Worm (Caenorhabditis elegans) whole organism, L3 larva: ENCODE data around the gene ZK1320.3.

Experiments
- R02D3.7 ChIP-seq: fragments of 150-350 bp; optimal IDR thresholded peaks from 2 replicates; lab custom pipeline; 2014; ENCODE audit warnings: missing biosample characterization, missing genetic modification characterization
- ZK546.5 ChIP-seq: sonication (generic microtip); optimal IDR thresholded peaks from 2 replicates; lab custom pipeline; 2017; ENCODE audit warnings: missing biosample characterization, missing genetic modification characterization
- aly-2 ChIP-seq: fragments of 150-350 bp; optimal IDR thresholded peaks from 2 replicates; lab custom pipeline; 2014; ENCODE audit warnings: missing biosample characterization, missing genetic modification characterization
- ama-1 ChIP-seq: fragments of 150-350 bp; optimal IDR thresholded peaks from 2 replicates; lab custom pipeline; 2018
- ceh-16 ChIP-seq: sonication (generic microtip); optimal IDR thresholded peaks from 2 replicates; lab custom pipeline; 2017; ENCODE audit warnings: missing biosample characterization, missing genetic modification characterization
- ceh-28 ChIP-seq: fragments of 150-350 bp; optimal IDR thresholded peaks from 2 replicates; lab custom pipeline; 2014; ENCODE audit warnings: missing biosample characterization, missing genetic modification reagents, missing genetic modification characterization
- ceh-82 ChIP-seq: fragments of 150-350 bp; optimal IDR thresholded peaks from 2 replicates; lab custom pipeline; 2014; ENCODE audit warnings: missing biosample characterization, missing genetic modification characterization
- daf-12 ChIP-seq: fragments of 150-350 bp; optimal IDR thresholded peaks from 2 replicates; lab custom pipeline; 2014; ENCODE audit warnings: missing biosample characterization, missing genetic modification reagents, missing genetic modification characterization
- egl-5 ChIP-seq: fragments of 150-350 bp; optimal IDR thresholded peaks from 2 replicates; lab custom pipeline; 2017; ENCODE audit warnings: missing biosample characterization, missing genetic modification reagents, missing genetic modification characterization, inconsistent platforms
- elt-1 ChIP-seq: fragments of 150-350 bp; optimal IDR thresholded peaks from 2 replicates; lab custom pipeline; 2014; ENCODE audit warnings: missing biosample characterization, missing genetic modification characterization
- elt-2 ChIP-seq: sonication (generic microtip); optimal IDR thresholded peaks from 2 replicates; lab custom pipeline; 2016; ENCODE audit warnings: missing genetic modification reagents, mild to moderate bottlenecking, missing genetic modification characterization, missing compliant biosample characterization
- elt-3 ChIP-seq, 3 experiments: fragments of 150-350 bp in 1 of 3; sonication (generic microtip) in 2 of 3; optimal IDR thresholded peaks; 2 replicates in 2 of 3; 4 replicates in 1 of 3; lab custom pipeline; 2014 to 2017; ENCODE audit warnings: missing biosample characterization in 3 of 3, missing genetic modification characterization in 3 of 3
- eor-1 ChIP-seq, 2 experiments: fragments of 150-350 bp; optimal IDR thresholded peaks; 2 replicates each; lab custom pipeline; 2014 to 2018; ENCODE audit warnings: missing biosample characterization in 2 of 2, missing genetic modification characterization in 2 of 2
- fkh-10 ChIP-seq: sonication (generic microtip); optimal IDR thresholded peaks from 2 replicates; lab custom pipeline; 2017; ENCODE audit warnings: missing biosample characterization, missing genetic modification reagents, missing genetic modification characterization
- fkh-2 ChIP-seq: fragments of 150-350 bp; optimal IDR thresholded peaks from 2 replicates; lab custom pipeline; 2014; ENCODE audit warnings: missing biosample characterization, missing genetic modification reagents, missing genetic modification characterization
- fos-1 ChIP-seq: fragments of 150-350 bp; optimal IDR thresholded peaks from 2 replicates; lab custom pipeline; 2014; ENCODE audit warnings: missing biosample characterization, missing genetic modification characterization
- hmg-11 ChIP-seq: sonication (generic microtip); optimal IDR thresholded peaks from 2 replicates; lab custom pipeline; 2016; ENCODE audit warnings: missing genetic modification characterization, missing compliant biosample characterization
- jun-1 ChIP-seq: fragments of 150-350 bp; optimal IDR thresholded peaks from 2 replicates; lab custom pipeline; 2014; ENCODE audit warnings: missing biosample characterization, missing genetic modification reagents, missing genetic modification characterization
- lin-15B ChIP-seq: fragments of 150-350 bp; optimal IDR thresholded peaks from 2 replicates; lab custom pipeline; 2014; ENCODE audit warnings: missing biosample characterization, missing genetic modification characterization
- lin-39 ChIP-seq: fragments of 150-350 bp; optimal IDR thresholded peaks from 2 replicates; lab custom pipeline; 2018; ENCODE audit warnings: missing biosample characterization, missing genetic modification reagents, missing genetic modification characterization
- lsy-12 ChIP-seq: sonication (generic microtip); optimal IDR thresholded peaks from 2 replicates; lab custom pipeline; 2016; ENCODE audit warnings: mild to moderate bottlenecking, missing genetic modification characterization, missing compliant biosample characterization
- mdl-1 ChIP-seq: fragments of 150-350 bp; optimal IDR thresholded peaks from 2 replicates; lab custom pipeline; 2014; ENCODE audit warnings: missing biosample characterization, missing genetic modification characterization
- mml-1 ChIP-seq: fragments of 150-350 bp; sonication (generic microtip); optimal IDR thresholded peaks from 3 replicates; lab custom pipeline; 2014; ENCODE audit warnings: missing biosample characterization, missing genetic modification characterization
- nfya-1 ChIP-seq: sonication (generic microtip); optimal IDR thresholded peaks from 2 replicates; lab custom pipeline; 2017; ENCODE audit warnings: missing genetic modification characterization, mild to moderate bottlenecking, missing compliant biosample characterization, antibody characterized with exemption, moderate library complexity; ENCODE audit not compliant: insufficient read depth
- nhr-11 ChIP-seq: fragments of 150-350 bp; optimal IDR thresholded peaks from 2 replicates; lab custom pipeline; 2014; ENCODE audit warnings: missing biosample characterization, missing genetic modification characterization
- nhr-23 ChIP-seq: fragments of 150-350 bp; optimal IDR thresholded peaks from 2 replicates; lab custom pipeline; 2014; ENCODE audit warnings: missing biosample characterization, missing genetic modification reagents, missing genetic modification characterization
- nhr-237 ChIP-seq: fragments of 150-350 bp; optimal IDR thresholded peaks from 2 replicates; lab custom pipeline; 2014; ENCODE audit warnings: missing biosample characterization, missing genetic modification characterization
- nhr-25 ChIP-seq: sonication (generic microtip); optimal IDR thresholded peaks from 2 replicates; lab custom pipeline; 2017; ENCODE audit warnings: missing biosample characterization, missing genetic modification characterization
- nhr-28 ChIP-seq: fragments of 150-350 bp; optimal IDR thresholded peaks from 2 replicates; lab custom pipeline; 2014; ENCODE audit warnings: missing biosample characterization, missing genetic modification characterization
- nhr-43 ChIP-seq: sonication (generic microtip); optimal IDR thresholded peaks from 2 replicates; lab custom pipeline; 2016; ENCODE audit warnings: mild to moderate bottlenecking, missing genetic modification characterization, missing compliant biosample characterization; ENCODE audit not compliant: poor library complexity, severe bottlenecking
- nhr-67 ChIP-seq: fragments of 150-350 bp; optimal IDR thresholded peaks from 2 replicates; lab custom pipeline; 2014; ENCODE audit warnings: missing biosample characterization, missing genetic modification characterization
- nhr-76 ChIP-seq: fragments of 150-350 bp; sonication (generic microtip); optimal IDR thresholded peaks from 5 replicates; lab custom pipeline; 2014; ENCODE audit warnings: missing biosample characterization, missing genetic modification characterization
- nhr-77 ChIP-seq: fragments of 150-350 bp; optimal IDR thresholded peaks from 2 replicates; lab custom pipeline; 2014; ENCODE audit warnings: missing biosample characterization, missing genetic modification characterization
- pha-4 ChIP-seq: fragments of 150-350 bp; optimal IDR thresholded peaks from 2 replicates; lab custom pipeline; 2014; ENCODE audit warnings: missing biosample characterization, missing genetic modification reagents, missing genetic modification characterization
- pqm-1 ChIP-seq: fragments of 150-350 bp; optimal IDR thresholded peaks from 2 replicates; lab custom pipeline; 2017; ENCODE audit warnings: missing biosample characterization, missing genetic modification characterization, inconsistent platforms
- skn-1 ChIP-seq: fragments of 150-350 bp; optimal IDR thresholded peaks from 2 replicates; lab custom pipeline; 2014; ENCODE audit warnings: missing biosample characterization, missing genetic modification characterization
- snpc-4 ChIP-seq: fragments of 150-350 bp; optimal IDR thresholded peaks from 2 replicates; lab custom pipeline; 2014; ENCODE audit warnings: missing biosample characterization, missing genetic modification characterization
- tbx-2 ChIP-seq: sonication (generic microtip); optimal IDR thresholded peaks from 2 replicates; lab custom pipeline; 2016; ENCODE audit warnings: mild to moderate bottlenecking, missing genetic modification characterization, missing compliant biosample characterization
- unc-39 ChIP-seq: sonication (generic microtip); optimal IDR thresholded peaks from 4 replicates; lab custom pipeline; 2017; ENCODE audit warnings: missing biosample characterization, missing genetic modification characterization
- unc-62 ChIP-seq: fragments of 150-350 bp; sonication (generic microtip); optimal IDR thresholded peaks from 4 replicates; lab custom pipeline; 2014; ENCODE audit warnings: missing biosample characterization, missing genetic modification reagents, missing genetic modification characterization
- zag-1 ChIP-seq: fragments of 150-350 bp; optimal IDR thresholded peaks from 2 replicates; lab custom pipeline; 2014; ENCODE audit warnings: missing biosample characterization, missing genetic modification characterization
- ztf-11 ChIP-seq: fragments of 150-350 bp; optimal IDR thresholded peaks from 2 replicates; lab custom pipeline; 2014; ENCODE audit warnings: missing biosample characterization, missing genetic modification characterization
- ztf-4 ChIP-seq: fragments of 150-350 bp; optimal IDR thresholded peaks from 2 replicates; lab custom pipeline; 2014; ENCODE audit warnings: missing biosample characterization, missing genetic modification characterization

The ZK1320.3 gene

DNA sequence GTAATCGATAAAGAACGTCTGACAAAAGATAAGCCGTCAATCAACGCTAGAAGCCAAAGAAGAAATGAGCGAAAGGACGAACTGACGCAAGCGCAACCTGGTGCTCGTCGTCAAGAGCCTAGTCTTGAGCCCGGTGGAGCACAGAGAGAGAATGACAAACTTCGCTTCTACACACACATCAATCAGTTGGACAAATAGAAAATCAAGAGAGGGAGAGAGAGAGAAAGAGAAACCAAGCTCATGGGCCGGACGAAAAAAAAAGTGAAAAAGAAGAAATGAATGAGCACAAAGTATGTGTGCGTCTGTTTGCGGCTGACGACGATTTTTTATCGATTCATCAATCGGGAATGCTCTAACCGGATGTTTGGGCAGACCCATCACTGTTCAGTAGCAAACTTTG lies 39.1 kb downstream of the ZK1320.3 start:
- peak; percentile 52 for TF ChIP-seq lin-39
- no peak for TF ChIP-seq fos-1 (tag; lab: Kevin White, UChicago)
- no peak for TF ChIP-seq unc-39 (tag; lab: Kevin White, UChicago)
- peak; percentile 6 for TF ChIP-seq hmg-11 (tag; lab: Kevin White, UChicago)
- peak; percentile 31 for TF ChIP-seq ama-1 (lab: Kevin White, UChicago)
- no peak for TF ChIP-seq fkh-2 (tag; lab: Kevin White, UChicago)
- no peak for TF ChIP-seq ceh-82
- peak; percentile 32 for TF ChIP-seq nfya-1
- no peak for TF ChIP-seq elt-2
- TF ChIP-seq unc-62 (GFP tag; lab: Kevin White, UChicago) = peak; percentile 25
- TF ChIP-seq pha-4 (tag; lab: Kevin White, UChicago) = peak; percentile 60

DNA sequence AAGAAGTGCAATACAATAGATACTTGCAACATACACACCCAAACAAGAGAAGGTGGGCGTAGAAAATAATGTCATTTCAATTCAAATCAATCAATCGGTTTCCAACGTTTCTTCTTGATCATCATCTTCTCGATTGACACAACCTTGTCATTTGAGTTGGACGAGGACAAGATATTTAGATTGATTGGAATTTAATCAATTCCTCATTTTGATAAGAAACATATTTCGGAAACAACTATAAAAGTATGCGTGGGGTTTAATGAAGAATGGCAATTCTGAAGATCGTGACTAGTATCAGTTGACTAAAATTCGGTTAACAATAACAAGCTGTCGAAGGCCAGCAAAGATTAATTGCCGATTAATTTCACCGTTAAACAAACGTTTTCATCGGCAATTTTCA lies 39.6 kb downstream of the ZK1320.3 start:
- TF ChIP-seq elt-1 (tag; lab: Kevin White, UChicago) = peak; percentile 24
- peak; percentile 46 for TF ChIP-seq nhr-43 (tag; lab: Kevin White, UChicago)
- TF ChIP-seq aly-2 = no peak
- peak; percentile 59 for TF ChIP-seq nhr-25 (tag; lab: Kevin White, UChicago)
- TF ChIP-seq nhr-23 (tag; lab: Kevin White, UChicago) = peak; percentile 10
- TF ChIP-seq nhr-76 (tag; lab: Kevin White, UChicago) = no peak
- TF ChIP-seq ztf-11 (tag; lab: Kevin White, UChicago) = no peak
- no peak for TF ChIP-seq R02D3.7 (tag; lab: Kevin White, UChicago)
- TF ChIP-seq ama-1 (lab: Kevin White, UChicago) = no peak

DNA sequence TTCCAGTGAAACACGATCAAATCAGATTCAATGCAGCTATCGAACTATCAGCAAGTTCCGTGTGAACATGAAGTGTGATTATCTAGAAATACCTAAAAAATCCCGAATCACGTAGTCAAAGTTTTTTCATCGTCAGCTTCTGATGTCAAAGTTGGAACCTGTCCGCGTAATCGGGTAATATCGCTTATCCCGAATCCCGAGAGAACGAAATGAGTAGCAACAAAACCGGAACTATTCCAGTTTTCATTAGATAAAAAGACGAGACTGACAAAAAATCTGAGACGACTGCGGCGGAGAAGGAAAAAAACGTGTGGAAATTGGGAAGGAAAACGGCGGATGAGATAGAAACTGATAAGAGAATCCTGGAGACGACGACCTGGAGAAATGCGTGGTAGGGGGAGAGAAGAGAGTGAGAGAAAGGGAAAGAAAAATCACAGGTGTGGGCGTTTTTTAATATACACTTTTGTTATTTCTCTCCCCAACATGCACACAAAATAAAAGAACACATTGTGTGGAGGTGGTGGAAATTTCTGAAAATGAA lies 40.2 kb downstream of the ZK1320.3 start:
- TF ChIP-seq hmg-11 (tag; lab: Kevin White, UChicago) = no peak
- TF ChIP-seq elt-2 = peak; percentile 68
- peak; percentile 43 for TF ChIP-seq nfya-1
- TF ChIP-seq elt-3 (tag; optimal IDR thresholded peaks at IDR 0.05; lab: Kevin White, UChicago) = peak in 1 of 3 experiments; percentile 43
- peak; percentile 10 for TF ChIP-seq nhr-23 (tag; lab: Kevin White, UChicago)
- peak; percentile 81 for TF ChIP-seq ama-1 (lab: Kevin White, UChicago)
- TF ChIP-seq nhr-77 (tag; lab: Kevin White, UChicago) = no peak

- TF ChIP-seq fkh-2 (tag; lab: Kevin White, UChicago) (no peak), nhr-28 (tag; lab: Kevin White, UChicago) (no peak), ceh-28 (peak; percentile 74), elt-2 (peak; percentile 75), lin-39 (peak; percentile 48), fkh-10 (GFP tag; lab: Kevin White, UChicago) (no peak), lsy-12 (tag; lab: Kevin White, UChicago) (peak; percentile 4), nhr-43 (tag; lab: Kevin White, UChicago) (no peak), mdl-1 (tag; lab: Kevin White, UChicago) (peak; percentile 18), daf-12 (tag; lab: Kevin White, UChicago) (no peak), jun-1 (tag; lab: Kevin White, UChicago) (peak; percentile 57), pqm-1 (peak; percentile 44), elt-1 (tag; lab: Kevin White, UChicago) (peak; percentile 89), unc-39 (tag; lab: Kevin White, UChicago) (no peak), lin-15B (tag; lab: Kevin White, UChicago) (no peak), ztf-4 (tag; lab: Kevin White, UChicago) (no peak), tbx-2 (tag; lab: Kevin White, UChicago) (no peak), egl-5 (tag; lab: Kevin White, UChicago) (no peak), nhr-11 (tag; lab: Kevin White, UChicago) (no peak), elt-3 (tag; optimal IDR thresholded peaks at IDR 0.05; lab: Kevin White, UChicago) (peak in 2 of 3 experiments; percentile 34 to 92), ceh-82 (peak; percentile 40), fos-1 (tag; lab: Kevin White, UChicago) (no peak), nhr-25 (tag; lab: Kevin White, UChicago) (peak; percentile 76), hmg-11 (tag; lab: Kevin White, UChicago) (no peak), ZK546.5 (no peak), ceh-16 (no peak), skn-1 (tag; lab: Kevin White, UChicago) (no peak), nhr-76 (tag; lab: Kevin White, UChicago) (no peak), nhr-237 (tag; lab: Kevin White, UChicago) (no peak), nfya-1 (peak; percentile 40), aly-2 (no peak), ama-1 (lab: Kevin White, UChicago) (peak; percentile 92), unc-62 (GFP tag; lab: Kevin White, UChicago) (no peak), ztf-11 (tag; lab: Kevin White, UChicago) (no peak), mml-1 (tag; lab: Kevin White, UChicago) (no peak), zag-1 (tag; lab: Kevin White, UChicago) (no peak), pha-4 (tag; lab: Kevin White, UChicago) (peak; percentile 47), nhr-67 (tag; lab: Kevin White, UChicago) (no peak), snpc-4 (no peak), eor-1 (tag; optimal IDR thresholded peaks at IDR 0.05; lab: Kevin White, UChicago) (no peak), R02D3.7 (tag; lab: Kevin White, UChicago) (peak; percentile 9)
Observed at ce11 chrII:9619402-9619862, 40.8 kb downstream of the ZK1320.3 start.
